Fruit fly (Drosophila melanogaster): ENCODE data around the gene CG12479.

Gene CG12479

dm6 chrX:14103165-14103950 lies 48.4 kb downstream of the CG12479 start:
- TF ChIP-seq EcR (GFP tag; optimal IDR thresholded peaks at IDR 0.05), result no peak
- no peak for TF ChIP-seq psq (optimal IDR thresholded peaks at IDR 0.05)
- TF ChIP-seq CG8478 (optimal IDR thresholded peaks at IDR 0.05), result no peak
- no peak for TF ChIP-seq usp (GFP tag; optimal IDR thresholded peaks at IDR 0.05)
- no peak for TF ChIP-seq Dll (optimal IDR thresholded peaks at IDR 0.05)
- no peak for TF ChIP-seq pan (optimal IDR thresholded peaks at IDR 0.05)

Measured in whole organism.